ENCODE assay signal across 4 fruit fly cellular contexts in the genomic region with DNA sequence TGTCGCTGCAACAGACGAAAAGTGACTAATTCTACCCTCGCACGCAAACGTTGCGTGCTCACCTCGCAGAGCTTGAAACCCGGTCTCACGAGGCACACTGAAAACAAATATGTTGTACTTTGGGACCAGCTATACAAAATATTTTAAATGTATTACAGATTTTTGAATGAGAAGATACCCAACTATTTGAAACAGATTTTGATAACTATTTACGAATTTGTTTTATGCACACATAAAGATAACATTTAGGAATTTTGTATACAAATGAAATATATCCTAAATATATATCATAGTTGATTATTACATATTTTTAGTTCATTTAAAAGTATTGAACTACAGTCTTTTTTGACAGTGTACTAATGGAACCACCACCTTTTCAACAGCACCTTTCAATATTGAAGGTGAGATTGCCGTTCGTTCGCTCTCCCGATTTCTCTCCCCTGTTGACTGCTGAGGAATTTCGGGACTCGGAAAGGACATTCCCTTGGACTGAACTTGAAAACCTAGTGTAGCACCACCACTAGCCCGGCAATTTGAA.
TF ChIP-seq lines count a peak whose summit lies in the region.

A gene (minus strand): TSS at position 4 of the 538 bp plus-strand sequence.

- no peak for TF ChIP-seq CTCF in whole organism, embryonic (GFP tag; optimal IDR thresholded peaks at IDR 0.05; lab: Kevin White, UChicago)

TF ChIP-seq in whole organism, embryonic, 481 proteins besides CTCF, POLR2A, EP300 and RAD21 (continues in another document):
- TF ChIP-seq Gug (GFP tag; IDR thresholded peaks at IDR 0.05; lab: Robert Waterston, UW) (0 out of 4 replicates have a peak, but pooled peaks have one; percentile 15), CoRest (tag; optimal IDR thresholded peaks at IDR 0.05; lab: Kevin White, UChicago) (peak; percentile 85), repo (GFP tag; optimal IDR thresholded peaks at IDR 0.05; lab: Kevin White, UChicago) (no peak), ara (GFP tag; IDR thresholded peaks at IDR 0.05; lab: Robert Waterston, UW) (peak; percentile 83), kay (GFP tag; optimal IDR thresholded peaks at IDR 0.05; lab: Kevin White, UChicago) (peak; percentile 34), chn (GFP tag; optimal IDR thresholded peaks at IDR 0.05; lab: Kevin White, UChicago) (no peak), CG12659 (GFP tag; optimal IDR thresholded peaks at IDR 0.05; lab: Kevin White, UChicago) (peak; percentile 38), dmrt99B (tag; optimal IDR thresholded peaks at IDR 0.05; lab: Kevin White, UChicago) (peak; percentile 78), vvl (GFP tag; IDR thresholded peaks at IDR 0.05; lab: Robert Waterston, UW) (peak; percentile 68), CG11093 (GFP tag; IDR thresholded peaks at IDR 0.05; lab: Robert Waterston, UW) (0 out of 3 replicates have a peak, but pooled peaks have one; percentile 44), TFAM (GFP tag; optimal IDR thresholded peaks at IDR 0.05; lab: Kevin White, UChicago) (peak; percentile 14), BtbVII (GFP tag; optimal IDR thresholded peaks at IDR 0.05; lab: Kevin White, UChicago) (peak; percentile 26), grau (tag; optimal IDR thresholded peaks at IDR 0.05; lab: Kevin White, UChicago) (peak; percentile 79), Mad (GFP tag; optimal IDR thresholded peaks at IDR 0.05; lab: Kevin White, UChicago) (no peak), dmrt11E (tag; optimal IDR thresholded peaks at IDR 0.05; lab: Kevin White, UChicago) (peak; percentile 97), Blimp-1 (GFP tag; optimal IDR thresholded peaks at IDR 0.05; lab: Kevin White, UChicago) (peak; percentile 75), Ptx1 (GFP tag; IDR thresholded peaks at IDR 0.05; lab: Robert Waterston, UW) (peak; percentile 68), esg (GFP tag; conservative IDR thresholded peaks at IDR 0.05; lab: Robert Waterston, UW) (0 out of 2 replicates have a peak, but pooled peaks have one; percentile 5), CG8281 (tag; optimal IDR thresholded peaks at IDR 0.05; lab: Kevin White, UChicago) (peak; percentile 21), CG8765 (GFP tag; IDR thresholded peaks at IDR 0.05; lab: Robert Waterston, UW) (peak; percentile 68; the same call in 1 of the 2 replicates)

TF ChIP-seq in whole organism, prepupa, 60 proteins besides CTCF, POLR2A, EP300 and RAD21 (continues in another document):
- TF ChIP-seq CG7368 (GFP tag; optimal IDR thresholded peaks at IDR 0.05; lab: Kevin White, UChicago) (peak; percentile 61), Lpt (GFP tag; optimal IDR thresholded peaks at IDR 0.05; lab: Kevin White, UChicago) (peak; percentile 55), Ets21C (GFP tag; optimal IDR thresholded peaks at IDR 0.05; lab: Kevin White, UChicago) (peak; percentile 26), achi (GFP tag; optimal IDR thresholded peaks at IDR 0.05; lab: Kevin White, UChicago) (peak; percentile 74), CG8119 (GFP tag; IDR thresholded peaks at IDR 0.05; lab: Robert Waterston, UW) (peak; percentile 73), CG11902 (GFP tag; optimal IDR thresholded peaks at IDR 0.05; lab: Kevin White, UChicago) (peak; percentile 53), CG8632 (GFP tag; optimal IDR thresholded peaks at IDR 0.05; lab: Kevin White, UChicago) (peak; percentile 75), salr (GFP tag; optimal IDR thresholded peaks at IDR 0.05; lab: Kevin White, UChicago) (peak in 1 of 2 experiments; percentile 67), Sox14 (GFP tag; optimal IDR thresholded peaks at IDR 0.05; lab: Kevin White, UChicago) (peak; percentile 43), CG31627 (GFP tag; optimal IDR thresholded peaks at IDR 0.05; lab: Kevin White, UChicago) (peak; percentile 39), CG16779 (tag; optimal IDR thresholded peaks at IDR 0.05; lab: Kevin White, UChicago) (peak; percentile 56), ss (GFP tag; optimal IDR thresholded peaks at IDR 0.05; lab: Kevin White, UChicago) (peak; percentile 82 to 88), CG10669 (GFP tag; optimal IDR thresholded peaks at IDR 0.05; lab: Kevin White, UChicago) (peak; percentile 76), CG4318 (GFP tag; optimal IDR thresholded peaks at IDR 0.05; lab: Kevin White, UChicago) (peak; percentile 44), CG6163 (GFP tag; IDR thresholded peaks at IDR 0.05; lab: Robert Waterston, UW) (peak; percentile 65; the same call in 2 of the 3 replicates), eg (GFP tag; IDR thresholded peaks at IDR 0.05; lab: Robert Waterston, UW) (peak; percentile 51; the same call in 1 of the 3 replicates), vri (GFP tag; optimal IDR thresholded peaks at IDR 0.05; lab: Kevin White, UChicago) (peak; percentile 32), fd59A (GFP tag; optimal IDR thresholded peaks at IDR 0.05; lab: Kevin White, UChicago) (peak; percentile 60), CG1621 (tag; optimal IDR thresholded peaks at IDR 0.05; lab: Kevin White, UChicago) (peak; percentile 50), CG6808 (GFP tag; optimal IDR thresholded peaks at IDR 0.05; lab: Kevin White, UChicago) (peak; percentile 80)

TF ChIP-seq in whole organism, pupa, 21 proteins besides CTCF, POLR2A, EP300 and RAD21:
- TF ChIP-seq CG8159 (tag; optimal IDR thresholded peaks at IDR 0.05; lab: Kevin White, UChicago) (peak; percentile 87), CG10348 (GFP tag; IDR thresholded peaks at IDR 0.05; lab: Robert Waterston, UW) (no peak), CG8301 (tag; optimal IDR thresholded peaks at IDR 0.05; lab: Kevin White, UChicago) (peak; percentile 66), CG4496 (GFP tag; IDR thresholded peaks at IDR 0.05; lab: Robert Waterston, UW) (peak; percentile 33; the same call in 1 of the 3 replicates), CG15710 (tag; optimal IDR thresholded peaks at IDR 0.05; lab: Kevin White, UChicago) (peak; percentile 80), EcR (GFP tag; optimal IDR thresholded peaks at IDR 0.05; lab: Kevin White, UChicago) (no peak), rn (GFP tag; IDR thresholded peaks at IDR 0.05; lab: Robert Waterston, UW) (no peak), CG14655 (GFP tag; optimal IDR thresholded peaks at IDR 0.05; lab: Kevin White, UChicago) (peak; percentile 73), CG9948 (tag; optimal IDR thresholded peaks at IDR 0.05; lab: Kevin White, UChicago) (peak; percentile 84), CG12605 (GFP tag; IDR thresholded peaks at IDR 0.05; lab: Robert Waterston, UW) (no peak), CG34367 (tag; optimal IDR thresholded peaks at IDR 0.05; lab: Kevin White, UChicago) (peak; percentile 72), D1 (tag; optimal IDR thresholded peaks at IDR 0.05; lab: Kevin White, UChicago) (peak; percentile 58), Pif1A (GFP tag; optimal IDR thresholded peaks at IDR 0.05; lab: Kevin White, UChicago) (peak; percentile 52), fd96Ca (GFP tag; IDR thresholded peaks at IDR 0.05; lab: Robert Waterston, UW) (no peak), CG13204 (GFP tag; optimal IDR thresholded peaks at IDR 0.05; lab: Kevin White, UChicago) (peak; percentile 23), Snoo (tag; optimal IDR thresholded peaks at IDR 0.05; lab: Kevin White, UChicago) (peak; percentile 77), CG17806 (tag; optimal IDR thresholded peaks at IDR 0.05; lab: Kevin White, UChicago) (peak; percentile 83), CG32121 (GFP tag; IDR thresholded peaks at IDR 0.05; lab: Robert Waterston, UW) (no peak), gl (tag; optimal IDR thresholded peaks at IDR 0.05; lab: Kevin White, UChicago) (peak; percentile 45), Pif1B (GFP tag; optimal IDR thresholded peaks at IDR 0.05; lab: Kevin White, UChicago) (peak; percentile 54), Ets98B (GFP tag; IDR thresholded peaks at IDR 0.05; lab: Robert Waterston, UW) (no peak)
TF ChIP-seq in whole organism, pupa: peak in this region for 14.

TF ChIP-seq in whole organism, wandering third instar larva, 38 proteins besides CTCF, POLR2A, EP300 and RAD21 (continues in another document):
- TF ChIP-seq psq (GFP tag; optimal IDR thresholded peaks at IDR 0.05; lab: Kevin White, UChicago) (peak; percentile 66), HLH106 (tag; optimal IDR thresholded peaks at IDR 0.05; lab: Kevin White, UChicago) (peak; percentile 91), brk (GFP tag; optimal IDR thresholded peaks at IDR 0.05; lab: Kevin White, UChicago) (peak; percentile 45), Dif (GFP tag; optimal IDR thresholded peaks at IDR 0.05; lab: Kevin White, UChicago; ENCODE audit: partially characterized antibody) (no peak), fru (GFP tag; optimal IDR thresholded peaks at IDR 0.05; lab: Kevin White, UChicago) (peak; percentile 77), OdsH (GFP tag; optimal IDR thresholded peaks at IDR 0.05; lab: Kevin White, UChicago) (peak; percentile 79), dmrt93B (GFP tag; optimal IDR thresholded peaks at IDR 0.05; lab: Kevin White, UChicago) (peak; percentile 64), Hnf4 (GFP tag; optimal IDR thresholded peaks at IDR 0.05; lab: Kevin White, UChicago) (peak; percentile 34), CG32264 (GFP tag; optimal IDR thresholded peaks at IDR 0.05; lab: Kevin White, UChicago) (no peak), Mio (GFP tag; optimal IDR thresholded peaks at IDR 0.05; lab: Kevin White, UChicago) (no peak), tai (GFP tag; optimal IDR thresholded peaks at IDR 0.05; lab: Kevin White, UChicago) (peak; percentile 41), Dfd (GFP tag; optimal IDR thresholded peaks at IDR 0.05; lab: Kevin White, UChicago) (no peak), br (GFP tag; optimal IDR thresholded peaks at IDR 0.05; lab: Kevin White, UChicago) (peak; percentile 9), jim (GFP tag; optimal IDR thresholded peaks at IDR 0.05; lab: Kevin White, UChicago) (no peak), Sp1 (GFP tag; optimal IDR thresholded peaks at IDR 0.05; lab: Kevin White, UChicago) (peak; percentile 88), dl (GFP tag; optimal IDR thresholded peaks at IDR 0.05; lab: Kevin White, UChicago; ENCODE audit: insufficient read depth in 1 of 2, partially characterized antibody in 2 of 2) (no peak), Myc (optimal IDR thresholded peaks at IDR 0.05; lab: Kevin White, UChicago) (no peak), Hr83 (GFP tag; optimal IDR thresholded peaks at IDR 0.05; lab: Kevin White, UChicago; ENCODE audit: poor library complexity, severe bottlenecking) (no peak), Hr78 (GFP tag; optimal IDR thresholded peaks at IDR 0.05; lab: Kevin White, UChicago) (no peak), dsf (GFP tag; optimal IDR thresholded peaks at IDR 0.05; lab: Kevin White, UChicago; ENCODE audit: borderline replicate concordance) (no peak), N (GFP tag; optimal IDR thresholded peaks at IDR 0.05; lab: Kevin White, UChicago) (no peak), rgr (GFP tag; optimal IDR thresholded peaks at IDR 0.05; lab: Kevin White, UChicago) (peak; percentile 78), h (GFP tag; optimal IDR thresholded peaks at IDR 0.05; lab: Kevin White, UChicago) (peak; percentile 75), usp (GFP tag; optimal IDR thresholded peaks at IDR 0.05; lab: Kevin White, UChicago) (no peak), Vsx2 (GFP tag; optimal IDR thresholded peaks at IDR 0.05; lab: Kevin White, UChicago; ENCODE audit: partially characterized antibody) (no peak), woc (GFP tag; optimal IDR thresholded peaks at IDR 0.05; lab: Kevin White, UChicago) (peak; percentile 30), CrebA (GFP tag; optimal IDR thresholded peaks at IDR 0.05; lab: Kevin White, UChicago; ENCODE audit: borderline replicate concordance) (no peak)
